Fruit fly (Drosophila melanogaster) whole organism, embryonic: ENCODE data around the gene CG43078.

Experiments
- Fer3 ChIP-seq: fragments of 200-800 bp; sonication (Bioruptor generic); optimal IDR thresholded peaks from 2 replicates; lab custom pipeline; 2018; ENCODE audit warnings: missing biosample characterization, mild to moderate bottlenecking, missing genetic modification characterization, moderate library complexity
- Lhr ChIP-seq: fragments of 200-800 bp; sonication (Bioruptor generic); optimal IDR thresholded peaks from 3 replicates; lab custom pipeline; 2017; ENCODE audit warnings: mild to moderate bottlenecking, missing biosample characterization, missing genetic modification reagents, missing genetic modification characterization
- Nf-YC ChIP-seq: fragments of 200-800 bp; optimal IDR thresholded peaks from 3 replicates; lab custom pipeline; 2019; ENCODE audit warnings: missing biosample characterization, mild to moderate bottlenecking, missing genetic modification characterization, moderate library complexity
- pzg ChIP-seq: fragments of 200-800 bp; sonication (Bioruptor generic); optimal IDR thresholded peaks from 3 replicates; lab custom pipeline; 2018; ENCODE audit warnings: missing biosample characterization, mild to moderate bottlenecking, missing genetic modification characterization, moderate library complexity
- tin ChIP-seq: fragments of 200-800 bp; sonication (Bioruptor generic); optimal IDR thresholded peaks from 3 replicates; lab custom pipeline; 2016; ENCODE audit warnings: missing biosample characterization, missing genetic modification characterization

The CG43078 gene

DNA sequence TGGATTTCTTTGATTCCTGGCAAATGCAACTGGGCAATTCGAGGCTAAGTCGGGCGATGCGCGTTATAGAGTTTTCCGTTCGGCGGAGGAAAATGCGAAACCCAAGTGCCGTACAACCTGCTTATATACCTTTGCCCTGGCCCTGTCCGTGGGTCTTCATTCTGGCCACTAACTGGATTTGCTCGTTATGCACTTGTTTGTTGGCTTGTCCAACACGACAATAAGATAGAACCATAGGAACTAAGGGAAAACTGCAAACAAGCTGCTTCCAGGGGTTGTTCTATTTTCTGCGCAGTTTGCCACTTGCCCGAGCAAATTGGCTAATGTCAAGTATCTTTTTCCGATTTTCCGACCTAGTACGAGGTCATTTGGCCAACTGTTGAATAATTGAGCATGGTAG, 72.2 kb downstream of the CG43078 start, which contains the start of gene Arr2:
TSS of gene Arr2 (minus strand) at position 101 of the 400 bp plus-strand sequence.
- TF ChIP-seq pzg: no peak
- no peak for TF ChIP-seq tin
- no peak for TF ChIP-seq Lhr (GFP tag; lab: Kevin White, UChicago)
- TF ChIP-seq Nf-YC (tag; lab: Kevin White, UChicago): no peak
- no peak for TF ChIP-seq Fer3
